Worm (Caenorhabditis elegans): Measurements from ENCODE around the gene Y105C5A.1270.

The Y105C5A.1270 gene

DNA sequence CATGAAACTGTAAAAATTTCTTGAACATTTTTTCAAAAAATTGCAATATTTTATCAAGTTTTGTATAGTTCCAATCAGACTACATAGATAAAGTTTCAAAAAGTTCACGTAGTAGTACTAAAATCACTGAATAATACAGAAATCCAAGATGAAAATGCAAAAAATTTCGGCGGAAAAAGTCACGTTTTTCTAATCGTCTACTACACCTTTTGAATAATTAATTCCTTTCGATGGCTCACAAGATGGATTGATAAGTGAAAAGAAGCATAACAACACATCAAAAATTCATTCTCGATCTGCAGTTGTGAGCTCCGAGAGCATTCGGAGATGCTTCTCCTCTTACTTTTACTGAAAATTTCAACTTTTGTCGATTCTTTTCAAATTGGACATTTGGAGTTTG lies 26.2 kb upstream of the Y105C5A.1270 start, which contains the start of gene gcy-25:
TSS of gene gcy-25 (plus strand) at position 301 of the 400 bp plus-strand sequence.
- TF ChIP-seq pes-1 (GFP tag; IDR thresholded peaks at IDR 0.05), result no peak
- TF ChIP-seq F13C5.2 (tag; optimal IDR thresholded peaks at IDR 0.05), result no peak
- no peak for TF ChIP-seq ets-7 (tag; optimal IDR thresholded peaks at IDR 0.05)
- no peak for TF ChIP-seq hmbx-1 (tag; optimal IDR thresholded peaks at IDR 0.05)
- TF ChIP-seq ceh-36 (tag; optimal IDR thresholded peaks at IDR 0.05), result no peak
- no peak for TF ChIP-seq B0310.2 (tag; optimal IDR thresholded peaks at IDR 0.05)
- no peak for TF ChIP-seq tbx-37 (GFP tag; conservative IDR thresholded peaks at IDR 0.05)

DNA sequence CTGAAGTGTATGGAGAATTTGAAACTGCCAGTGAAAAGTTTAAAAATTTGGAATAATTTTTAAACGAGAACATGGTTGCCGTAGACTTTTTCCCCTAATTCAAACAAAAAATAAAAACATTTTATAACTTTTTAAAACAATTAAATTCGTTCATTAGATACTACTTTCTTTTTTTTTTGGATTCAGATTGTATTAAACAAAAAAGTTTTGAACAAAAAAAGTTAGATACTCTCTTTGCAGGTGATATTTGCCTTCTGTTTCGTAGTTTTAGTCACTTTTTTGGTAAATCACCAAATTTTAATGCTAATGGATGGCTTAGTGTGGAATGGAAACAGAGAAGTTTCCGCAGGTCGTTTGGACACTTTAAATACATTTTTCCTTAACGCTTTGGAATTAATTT lies 23.9 kb upstream of the Y105C5A.1270 start, which contains the start of gene Y105C5B.1:
TSS of gene Y105C5B.1 (plus strand) at position 301 of the 400 bp plus-strand sequence.
- TF ChIP-seq aly-1 (tag; optimal IDR thresholded peaks at IDR 0.05) (no peak), ceh-36 (tag; optimal IDR thresholded peaks at IDR 0.05) (no peak), ets-7 (tag; optimal IDR thresholded peaks at IDR 0.05) (no peak), pes-1 (GFP tag; IDR thresholded peaks at IDR 0.05) (no peak), scrt-1 (GFP tag; IDR thresholded peaks at IDR 0.05) (no peak), tra-4 (tag; optimal IDR thresholded peaks at IDR 0.05) (no peak), ceh-13 (GFP tag; optimal IDR thresholded peaks at IDR 0.05) (no peak), B0310.2 (tag; optimal IDR thresholded peaks at IDR 0.05) (no peak), ama-1 (optimal IDR thresholded peaks at IDR 0.05) (no peak), sea-1 (GFP tag; conservative IDR thresholded peaks at IDR 0.05) (no peak), hmg-4 (GFP tag; optimal IDR thresholded peaks at IDR 0.05) (no peak), tbx-37 (GFP tag; conservative IDR thresholded peaks at IDR 0.05) (no peak)

DNA sequence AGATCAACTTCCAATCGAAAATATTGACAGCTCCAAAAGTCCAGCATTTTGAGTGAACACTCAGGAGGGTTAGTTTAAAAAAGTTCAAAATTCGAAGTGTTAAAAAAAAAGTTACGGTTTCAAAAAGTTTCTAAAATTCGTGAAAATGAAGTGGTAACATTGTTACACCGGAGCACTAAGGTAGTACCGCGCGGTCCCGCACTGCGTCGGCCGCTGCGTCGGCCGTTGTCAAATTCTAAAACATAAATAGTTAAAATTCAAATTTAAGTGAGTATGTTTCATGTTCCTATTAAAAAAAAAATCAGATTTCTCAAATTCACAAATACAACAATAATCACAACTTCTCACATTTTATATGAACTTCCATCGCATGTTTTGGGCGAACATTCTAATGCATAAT lies 21.8 kb upstream of the Y105C5A.1270 start:
- TF ChIP-seq ama-1 (optimal IDR thresholded peaks at IDR 0.05) (no peak), scrt-1 (GFP tag; IDR thresholded peaks at IDR 0.05) (no peak), aly-1 (tag; optimal IDR thresholded peaks at IDR 0.05) (no peak), hmg-4 (GFP tag; optimal IDR thresholded peaks at IDR 0.05) (no peak), B0310.2 (tag; optimal IDR thresholded peaks at IDR 0.05) (no peak), ets-7 (tag; optimal IDR thresholded peaks at IDR 0.05) (no peak), tra-4 (tag; optimal IDR thresholded peaks at IDR 0.05) (no peak), ceh-13 (GFP tag; optimal IDR thresholded peaks at IDR 0.05) (no peak), F13C5.2 (tag; optimal IDR thresholded peaks at IDR 0.05) (no peak), hnd-1 (tag; optimal IDR thresholded peaks at IDR 0.05) (no peak), flt-1 (GFP tag; IDR thresholded peaks at IDR 0.05) (no peak)

DNA sequence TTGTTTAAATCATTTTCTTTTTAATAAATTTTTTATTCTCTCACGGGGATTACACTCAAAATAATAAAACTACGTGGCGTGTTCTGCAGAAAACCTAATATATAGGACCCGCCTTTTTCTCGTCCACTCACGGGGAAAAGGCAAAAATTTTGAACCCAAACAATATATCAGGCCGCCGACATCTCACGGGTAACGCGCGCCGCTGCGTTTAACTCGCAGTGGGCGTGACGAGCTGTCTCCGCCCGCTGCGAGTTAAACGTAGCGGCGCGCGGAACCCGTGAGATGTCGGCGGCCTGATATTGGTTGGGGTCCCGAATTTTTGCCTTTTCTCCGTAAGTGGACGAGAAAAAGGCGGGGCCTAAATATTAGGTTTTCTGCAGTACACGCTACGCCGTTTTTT lies 15.0 kb upstream of the Y105C5A.1270 start:
- no peak for TF ChIP-seq F13C5.2 (tag; optimal IDR thresholded peaks at IDR 0.05)
- TF ChIP-seq tbx-11 (GFP tag; IDR thresholded peaks at IDR 0.05), result no peak
- TF ChIP-seq sea-1 (GFP tag; conservative IDR thresholded peaks at IDR 0.05), result no peak
- TF ChIP-seq ceh-36 (tag; optimal IDR thresholded peaks at IDR 0.05), result no peak
- no peak for TF ChIP-seq pes-1 (GFP tag; IDR thresholded peaks at IDR 0.05)
- no peak for TF ChIP-seq flt-1 (GFP tag; IDR thresholded peaks at IDR 0.05)
- no peak for TF ChIP-seq ama-1 (optimal IDR thresholded peaks at IDR 0.05)

DNA sequence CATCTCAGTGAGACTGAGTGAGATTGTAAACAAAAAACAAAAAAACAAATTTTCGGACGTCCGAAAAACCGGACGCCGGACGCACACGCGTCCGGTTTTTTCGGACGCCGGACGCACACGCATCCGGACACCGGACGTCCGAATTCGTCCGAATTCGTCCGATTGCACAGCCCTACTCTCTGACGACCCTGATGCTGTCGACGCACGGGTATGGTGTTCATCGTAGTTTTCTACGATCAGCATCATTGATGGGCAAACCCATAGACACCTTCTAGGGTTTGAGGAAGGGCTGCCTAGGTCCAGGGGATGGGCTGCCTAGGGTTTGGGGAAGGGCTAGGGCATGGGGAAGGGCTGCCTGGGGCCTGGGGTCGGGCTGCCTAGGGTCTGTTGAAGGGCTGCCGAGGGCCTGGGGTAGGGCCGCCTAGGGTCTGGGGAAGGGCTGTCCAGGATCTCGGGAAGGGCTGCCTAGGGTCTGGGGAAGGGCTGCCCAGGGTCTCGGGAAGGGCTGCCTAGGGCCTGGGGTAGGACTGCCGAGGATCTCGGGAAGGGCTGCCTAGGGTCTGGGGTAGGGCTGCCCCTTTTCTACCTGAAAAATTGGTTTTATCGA lies 7.5 kb upstream of the Y105C5A.1270 start:
- TF ChIP-seq tbx-37 (GFP tag; conservative IDR thresholded peaks at IDR 0.05), result no peak
- peak; percentile 64; the same call in 1 of the 2 replicates for TF ChIP-seq scrt-1 (GFP tag; IDR thresholded peaks at IDR 0.05)

DNA sequence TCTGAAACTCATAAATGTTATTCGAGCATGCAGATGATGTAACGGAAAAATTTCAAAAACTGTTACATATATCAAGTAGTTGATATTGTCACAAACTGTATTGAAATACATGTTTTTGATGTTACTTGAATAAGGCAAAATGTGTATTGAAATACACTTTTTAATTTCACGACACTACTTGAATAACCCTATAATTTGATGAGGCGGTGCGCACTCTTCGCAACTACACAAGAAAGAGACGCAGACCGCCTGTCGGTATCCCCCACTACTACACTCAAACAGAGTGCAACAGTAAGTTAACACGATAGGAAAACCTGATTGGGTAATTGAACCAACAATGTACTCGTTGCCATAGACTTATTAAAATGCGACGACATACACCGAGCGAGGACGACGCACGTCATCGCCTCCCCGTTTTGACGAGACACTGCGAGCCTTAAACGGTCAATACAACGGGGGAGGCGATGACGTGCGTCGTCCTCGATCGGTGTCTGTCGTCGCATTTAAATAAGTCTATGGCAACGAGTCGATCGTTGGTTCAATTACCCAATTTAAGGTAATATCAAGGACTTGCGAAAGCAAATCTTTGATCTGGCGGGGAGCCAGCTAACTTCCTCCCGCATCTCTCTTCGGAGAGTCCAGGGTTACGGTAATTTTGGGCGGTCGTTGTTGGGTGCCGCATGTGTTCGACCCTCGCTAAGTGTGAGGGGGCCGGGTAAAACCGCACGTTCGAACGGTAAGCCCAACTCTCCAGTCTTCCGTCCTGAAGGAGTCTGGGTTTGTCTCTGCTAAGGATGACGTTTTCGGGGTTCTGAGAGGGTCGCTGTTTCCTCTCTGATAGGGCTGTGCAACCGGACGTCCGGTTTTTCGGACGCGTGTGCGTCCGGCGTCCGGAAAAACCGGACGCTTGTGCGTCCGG lies 6.7 kb upstream of the Y105C5A.1270 start:
- no peak for TF ChIP-seq ama-1 (optimal IDR thresholded peaks at IDR 0.05)
- TF ChIP-seq tbx-37 (GFP tag; conservative IDR thresholded peaks at IDR 0.05), result no peak
- no peak for TF ChIP-seq ceh-36 (tag; optimal IDR thresholded peaks at IDR 0.05)

DNA sequence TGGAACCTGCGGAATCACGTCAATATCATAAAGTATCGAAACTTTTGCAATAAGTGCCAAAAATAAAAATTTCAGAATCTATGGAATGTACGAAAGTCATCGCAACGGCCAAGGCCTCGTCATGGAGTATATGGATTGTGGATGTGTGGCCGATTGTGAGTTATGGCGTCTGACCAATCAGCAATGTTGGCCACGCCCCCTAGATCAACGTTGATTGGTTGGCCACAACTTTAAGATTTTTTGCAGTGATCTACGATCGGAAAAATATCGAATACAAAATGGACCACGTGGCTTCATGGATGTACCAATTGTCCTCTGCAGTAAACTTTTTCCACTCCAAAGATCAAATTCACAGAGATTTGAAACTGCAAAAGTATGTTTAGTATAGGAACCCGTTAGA lies 4.2 kb upstream of the Y105C5A.1270 start:
- TF ChIP-seq ama-1 (optimal IDR thresholded peaks at IDR 0.05), result no peak
- no peak for TF ChIP-seq flt-1 (GFP tag; IDR thresholded peaks at IDR 0.05)
- no peak for TF ChIP-seq B0310.2 (tag; optimal IDR thresholded peaks at IDR 0.05)
- no peak for TF ChIP-seq aly-1 (tag; optimal IDR thresholded peaks at IDR 0.05)

DNA sequence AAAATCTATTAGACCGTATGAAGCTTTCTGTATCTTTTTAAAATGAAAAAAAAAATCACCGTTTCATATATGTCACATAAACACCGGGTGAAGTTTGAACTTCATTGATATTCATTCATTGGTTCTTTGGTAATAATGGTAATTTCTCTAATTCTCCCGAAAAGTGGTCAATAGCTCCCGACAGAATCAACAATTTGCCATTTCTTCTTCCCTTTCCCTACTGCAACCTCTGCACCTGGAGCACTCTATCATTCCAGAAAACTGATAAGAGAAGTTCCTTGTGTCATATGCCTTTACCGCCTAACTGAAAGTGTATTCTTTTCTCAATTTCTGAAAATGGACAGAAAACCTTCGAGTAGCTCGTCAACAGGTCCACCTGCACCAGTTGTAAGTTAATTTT lies 3.2 kb upstream of the Y105C5A.1270 start, which contains the start of gene Y105C5A.24:
TSS of gene Y105C5A.24 (plus strand) at position 220 of the 400 bp plus-strand sequence.
- no peak for TF ChIP-seq ets-7 (tag; optimal IDR thresholded peaks at IDR 0.05)
- TF ChIP-seq B0310.2 (tag; optimal IDR thresholded peaks at IDR 0.05), result no peak
- TF ChIP-seq tra-4 (tag; optimal IDR thresholded peaks at IDR 0.05), result no peak
- TF ChIP-seq aly-1 (tag; optimal IDR thresholded peaks at IDR 0.05), result no peak
- no peak for TF ChIP-seq hmg-4 (GFP tag; optimal IDR thresholded peaks at IDR 0.05)
- TF ChIP-seq hnd-1 (tag; optimal IDR thresholded peaks at IDR 0.05), result no peak
- TF ChIP-seq tbx-37 (GFP tag; conservative IDR thresholded peaks at IDR 0.05), result no peak
- TF ChIP-seq pes-1 (GFP tag; IDR thresholded peaks at IDR 0.05), result no peak
- no peak for TF ChIP-seq F13C5.2 (tag; optimal IDR thresholded peaks at IDR 0.05)
- TF ChIP-seq scrt-1 (GFP tag; IDR thresholded peaks at IDR 0.05), result no peak
- no peak for TF ChIP-seq hmbx-1 (tag; optimal IDR thresholded peaks at IDR 0.05)
